Fruit fly (Drosophila melanogaster) Kc167 (cell line): ENCODE data around the gene CG43736.

Experiments
- insv ChIP-seq: fragments of >200 bp; optimal IDR thresholded peaks from 3 replicates; lab custom pipeline; 2018; ENCODE audit warnings: missing external identifiers
- psq ChIP-seq: fragments of >200 bp; optimal IDR thresholded peaks from 2 replicates; lab custom pipeline; 2017; ENCODE audit warnings: missing external identifiers

DNA sequence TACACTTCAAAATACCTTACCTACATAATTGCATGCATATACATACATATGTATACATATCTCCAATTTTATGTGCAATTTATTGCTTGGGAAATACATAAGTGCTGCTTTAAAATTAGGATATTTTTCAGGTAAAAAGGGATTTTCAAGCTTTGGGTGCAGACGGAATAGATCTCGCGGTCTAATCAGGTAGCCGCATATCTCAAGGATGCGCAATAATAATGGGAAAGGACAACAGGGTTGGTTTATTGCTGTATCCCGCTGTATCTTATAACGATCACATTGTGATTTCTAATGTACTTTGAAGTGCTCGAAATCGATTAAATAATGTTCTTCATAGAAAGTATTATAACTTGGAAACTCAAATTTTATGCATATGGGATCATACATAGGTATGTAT is 6.0 kb upstream of the CG43736 start:
- TF ChIP-seq insv (lab: Kevin White, UChicago) (no peak), psq (lab: Kevin White, UChicago) (no peak)
